Worm (Caenorhabditis elegans) whole organism, mixed stage, embryonic: Measurements from ENCODE around the gene nphp-2.
A peak's percentile ranks its signal among the peaks of the same experiment; 100 is the strongest.

ENCODE experiments used
- M03D4.4 ChIP-seq: sonication (generic microtip); optimal IDR thresholded peaks from 2 replicates; lab custom pipeline; 2017; ENCODE audit warnings: mild to moderate bottlenecking, missing genetic modification characterization, missing compliant biosample characterization
- bed-3 ChIP-seq: fragments of 200-800 bp; sonication (Bioruptor generic); optimal IDR thresholded peaks from 3 replicates; lab custom pipeline; 2018; ENCODE audit warnings: mild to moderate bottlenecking, missing genetic modification characterization, moderate library complexity, missing compliant biosample characterization
- blmp-1 ChIP-seq: fragments of 150-350 bp; optimal IDR thresholded peaks from 2 replicates; lab custom pipeline; 2014; ENCODE audit warnings: missing biosample characterization, missing genetic modification characterization
- ceh-39 ChIP-seq: fragments of 150-350 bp; optimal IDR thresholded peaks from 2 replicates; lab custom pipeline; 2014; ENCODE audit warnings: missing biosample characterization, missing genetic modification characterization
- ceh-43 ChIP-seq: fragments of 200-800 bp; sonication (Bioruptor generic); optimal IDR thresholded peaks from 2 replicates; lab custom pipeline; 2018; ENCODE audit warnings: mild to moderate bottlenecking, missing genetic modification characterization, moderate library complexity, missing compliant biosample characterization
- ceh-83 ChIP-seq: fragments of 200-800 bp; sonication (Bioruptor generic); optimal IDR thresholded peaks from 2 replicates; lab custom pipeline; 2018; ENCODE audit warnings: mild to moderate bottlenecking, missing genetic modification characterization, missing compliant biosample characterization
- ces-1 ChIP-seq: fragments of 150-350 bp; optimal IDR thresholded peaks from 2 replicates; lab custom pipeline; 2014; ENCODE audit warnings: missing biosample characterization, missing genetic modification reagents, missing genetic modification characterization
- cnd-1 ChIP-seq: fragments of 200-800 bp; sonication (Bioruptor generic); optimal IDR thresholded peaks from 2 replicates; lab custom pipeline; 2018; ENCODE audit warnings: mild to moderate bottlenecking, missing genetic modification characterization, missing compliant biosample characterization
- drap-1 ChIP-seq: fragments of 200-800 bp; sonication (Bioruptor generic); optimal IDR thresholded peaks from 3 replicates; lab custom pipeline; 2018; ENCODE audit warnings: mild to moderate bottlenecking, missing genetic modification characterization, missing compliant biosample characterization
- elt-1 ChIP-seq: sonication (generic microtip); optimal IDR thresholded peaks from 2 replicates; lab custom pipeline; 2017; ENCODE audit warnings: missing genetic modification characterization, mild to moderate bottlenecking, missing compliant biosample characterization, antibody characterized with exemption, moderate library complexity, borderline replicate concordance; ENCODE audit not compliant: insufficient read depth
- elt-3 ChIP-seq: fragments of 150-350 bp; optimal IDR thresholded peaks from 2 replicates; lab custom pipeline; 2014; ENCODE audit warnings: missing biosample characterization, missing genetic modification characterization
- flh-1 ChIP-seq: fragments of 200-800 bp; sonication (Bioruptor generic); optimal IDR thresholded peaks from 2 replicates; lab custom pipeline; 2018; ENCODE audit warnings: mild to moderate bottlenecking, missing genetic modification characterization, moderate library complexity, missing compliant biosample characterization
- ham-2 ChIP-seq: fragments of 200-800 bp; sonication (Bioruptor generic); optimal IDR thresholded peaks from 2 replicates; lab custom pipeline; 2018; ENCODE audit warnings: mild to moderate bottlenecking, missing genetic modification characterization, missing compliant biosample characterization
- hlh-1 ChIP-seq: fragments of 150-350 bp; optimal IDR thresholded peaks from 2 replicates; lab custom pipeline; 2014; ENCODE audit warnings: missing biosample characterization, missing genetic modification reagents, missing genetic modification characterization
- lin-13 ChIP-seq: fragments of 150-350 bp; optimal IDR thresholded peaks from 2 replicates; lab custom pipeline; 2014; ENCODE audit warnings: missing biosample characterization, missing genetic modification characterization
- lin-32 ChIP-seq: fragments of 200-800 bp; sonication (Bioruptor generic); optimal IDR thresholded peaks from 2 replicates; lab custom pipeline; 2018; ENCODE audit warnings: mild to moderate bottlenecking, missing genetic modification characterization, missing compliant biosample characterization
- lsy-2 ChIP-seq: fragments of 150-350 bp; optimal IDR thresholded peaks from 2 replicates; lab custom pipeline; 2014; ENCODE audit warnings: missing biosample characterization, missing genetic modification characterization
- mab-5 ChIP-seq: fragments of 150-350 bp; optimal IDR thresholded peaks from 2 replicates; lab custom pipeline; 2014; ENCODE audit warnings: missing biosample characterization, missing genetic modification characterization
- mep-1 ChIP-seq: fragments of 150-350 bp; optimal IDR thresholded peaks from 2 replicates; lab custom pipeline; 2017; ENCODE audit warnings: missing biosample characterization, missing genetic modification reagents, missing genetic modification characterization, inconsistent platforms
- mls-2 ChIP-seq: sonication (generic microtip); optimal IDR thresholded peaks from 2 replicates; lab custom pipeline; 2016; ENCODE audit warnings: mild to moderate bottlenecking, missing genetic modification characterization, moderate library complexity, missing compliant biosample characterization
- nhr-12 ChIP-seq: fragments of 150-350 bp; optimal IDR thresholded peaks from 2 replicates; lab custom pipeline; 2014; ENCODE audit warnings: missing biosample characterization, missing genetic modification characterization
- nhr-2 ChIP-seq: fragments of 150-350 bp; optimal IDR thresholded peaks from 2 replicates; lab custom pipeline; 2014; ENCODE audit warnings: missing biosample characterization, missing genetic modification characterization
- nhr-237 ChIP-seq: fragments of 150-350 bp; optimal IDR thresholded peaks from 2 replicates; lab custom pipeline; 2014; ENCODE audit warnings: missing biosample characterization, missing genetic modification characterization
- nhr-28 ChIP-seq: fragments of 150-350 bp; optimal IDR thresholded peaks from 2 replicates; lab custom pipeline; 2014; ENCODE audit warnings: missing biosample characterization, missing genetic modification characterization
- nhr-76 ChIP-seq: sonication (generic microtip); optimal IDR thresholded peaks from 2 replicates; lab custom pipeline; 2017; ENCODE audit warnings: missing biosample characterization, missing genetic modification characterization
- pha-4 ChIP-seq: fragments of 150-350 bp; optimal IDR thresholded peaks from 2 replicates; lab custom pipeline; 2018; ENCODE audit warnings: missing biosample characterization, missing genetic modification reagents, missing genetic modification characterization
- sem-2 ChIP-seq: fragments of 200-800 bp; sonication (Bioruptor generic); optimal IDR thresholded peaks from 2 replicates; lab custom pipeline; 2018; ENCODE audit warnings: mild to moderate bottlenecking, missing genetic modification characterization, missing compliant biosample characterization
- snpc-4 ChIP-seq: fragments of 150-350 bp; optimal IDR thresholded peaks from 2 replicates; lab custom pipeline; 2014; ENCODE audit warnings: missing biosample characterization, missing genetic modification characterization
- sptf-1 ChIP-seq: sonication (generic microtip); optimal IDR thresholded peaks from 2 replicates; lab custom pipeline; 2017; ENCODE audit warnings: mild to moderate bottlenecking, missing genetic modification characterization, moderate library complexity, missing compliant biosample characterization
- tbx-8 ChIP-seq: fragments of 200-800 bp; sonication (Bioruptor generic); optimal IDR thresholded peaks from 2 replicates; lab custom pipeline; 2018; ENCODE audit warnings: mild to moderate bottlenecking, missing genetic modification characterization, moderate library complexity, missing compliant biosample characterization
- unc-120 ChIP-seq: sonication (generic microtip); optimal IDR thresholded peaks from 2 replicates; lab custom pipeline; 2017; ENCODE audit warnings: missing genetic modification characterization, missing compliant biosample characterization; ENCODE audit not compliant: poor library complexity, severe bottlenecking
- unc-39 ChIP-seq: fragments of 150-350 bp; optimal IDR thresholded peaks from 2 replicates; lab custom pipeline; 2014; ENCODE audit warnings: missing biosample characterization, missing genetic modification characterization
- unc-62 ChIP-seq: fragments of 150-350 bp; optimal IDR thresholded peaks from 2 replicates; lab custom pipeline; 2014; ENCODE audit warnings: missing biosample characterization, missing genetic modification reagents, missing genetic modification characterization
- zip-8 ChIP-seq: fragments of 150-350 bp; optimal IDR thresholded peaks from 2 replicates; lab custom pipeline; 2014; ENCODE audit warnings: missing biosample characterization, missing genetic modification characterization
- ztf-11 ChIP-seq: fragments of 150-350 bp; optimal IDR thresholded peaks from 2 replicates; lab custom pipeline; 2014; ENCODE audit warnings: missing biosample characterization, missing genetic modification characterization

Gene nphp-2

ce11 chrV:1869682-1870081, 25.9 kb upstream of the nphp-2 start, which contains the start of gene T10B5.3:
Gene T10B5.3 (minus strand): TSS chrV:1869782.
- TF ChIP-seq drap-1: no peak
- TF ChIP-seq flh-1: no peak
- no peak for TF ChIP-seq elt-3 (tag; lab: Kevin White, UChicago)
- TF ChIP-seq sem-2 (GFP tag; lab: Kevin White, UChicago): no peak
- no peak for TF ChIP-seq ztf-11
- TF ChIP-seq M03D4.4 (tag; lab: Kevin White, UChicago): no peak
- TF ChIP-seq bed-3 (GFP tag; lab: Kevin White, UChicago): no peak
- no peak for TF ChIP-seq ces-1 (GFP tag; lab: Kevin White, UChicago)
- TF ChIP-seq ceh-39 (tag; lab: Kevin White, UChicago): no peak
- TF ChIP-seq pha-4: no peak
- TF ChIP-seq nhr-237 (tag; lab: Kevin White, UChicago): no peak
- TF ChIP-seq unc-39 (tag; lab: Kevin White, UChicago): no peak

ce11 chrV:1870515-1870940, 25.1 kb upstream of the nphp-2 start:
- TF ChIP-seq mab-5 (tag; lab: Kevin White, UChicago) (no peak), pha-4 (no peak), snpc-4 (no peak), lin-32 (GFP tag; lab: Kevin White, UChicago) (no peak), ceh-83 (no peak), nhr-76 (tag; lab: Kevin White, UChicago) (no peak), bed-3 (GFP tag; lab: Kevin White, UChicago) (no peak), ces-1 (GFP tag; lab: Kevin White, UChicago) (no peak)

ce11 chrV:1871768-1872296, 23.8 kb upstream of the nphp-2 start, which contains the start of the genes T10B5.4 and cct-7:
Gene T10B5.4 (minus strand): TSS chrV:1871807.
Gene cct-7 (plus strand): TSS chrV:1872246.
- TF ChIP-seq sem-2 (GFP tag; lab: Kevin White, UChicago): no peak
- peak; percentile 73 for TF ChIP-seq sptf-1 (tag; lab: Kevin White, UChicago)
- peak; percentile 81 for TF ChIP-seq nhr-237 (tag; lab: Kevin White, UChicago)
- no peak for TF ChIP-seq zip-8 (tag; lab: Kevin White, UChicago)
- no peak for TF ChIP-seq tbx-8 (GFP tag; lab: Kevin White, UChicago)
- no peak for TF ChIP-seq mab-5 (tag; lab: Kevin White, UChicago)
- TF ChIP-seq M03D4.4 (tag; lab: Kevin White, UChicago): peak; percentile 57
- peak; percentile 75 for TF ChIP-seq lsy-2 (tag; lab: Kevin White, UChicago)
- TF ChIP-seq ham-2 (GFP tag; lab: Kevin White, UChicago): peak; percentile 34
- TF ChIP-seq ceh-83: no peak
- TF ChIP-seq lin-32 (GFP tag; lab: Kevin White, UChicago): peak; percentile 25
- TF ChIP-seq nhr-12 (tag; lab: Kevin White, UChicago): no peak
- peak; percentile 90 for TF ChIP-seq ces-1 (GFP tag; lab: Kevin White, UChicago)
- TF ChIP-seq nhr-2: no peak
- TF ChIP-seq bed-3 (GFP tag; lab: Kevin White, UChicago): no peak
- no peak for TF ChIP-seq flh-1
- no peak for TF ChIP-seq hlh-1 (tag; lab: Kevin White, UChicago)
- no peak for TF ChIP-seq unc-39 (tag; lab: Kevin White, UChicago)
- TF ChIP-seq elt-1: no peak
- no peak for TF ChIP-seq nhr-28
- no peak for TF ChIP-seq elt-3 (tag; lab: Kevin White, UChicago)
- peak; percentile 77 for TF ChIP-seq unc-120 (tag; lab: Kevin White, UChicago)
- no peak for TF ChIP-seq nhr-76 (tag; lab: Kevin White, UChicago)
- peak; percentile 83 for TF ChIP-seq lin-13 (tag; lab: Kevin White, UChicago)
- no peak for TF ChIP-seq blmp-1 (tag; lab: Kevin White, UChicago)
- peak; percentile 86 for TF ChIP-seq pha-4
- TF ChIP-seq drap-1: peak; percentile 65
- peak; percentile 50 for TF ChIP-seq ceh-39 (tag; lab: Kevin White, UChicago)
- TF ChIP-seq ztf-11: no peak
- TF ChIP-seq mls-2 (tag; lab: Kevin White, UChicago): peak; percentile 72
- TF ChIP-seq unc-62: peak; percentile 65
- peak; percentile 97 for TF ChIP-seq mep-1 (tag; lab: Kevin White, UChicago)
- peak; percentile 77 for TF ChIP-seq cnd-1 (tag; lab: Kevin White, UChicago)
- TF ChIP-seq snpc-4: no peak
- no peak for TF ChIP-seq ceh-43 (GFP tag; lab: Kevin White, UChicago)
